Fruit fly (Drosophila melanogaster) whole organism, embryonic: ENCODE data around the gene Pcif1.

Source experiments
- CG10147 ChIP-seq: fragments of 200-800 bp; sonication (Bioruptor generic); optimal IDR thresholded peaks from 2 replicates; lab custom pipeline; 2019; ENCODE audit warnings: missing biosample characterization, mild to moderate bottlenecking, missing genetic modification characterization, moderate library complexity
- CG13894 ChIP-seq: fragments of 200-800 bp; sonication (Bioruptor generic); optimal IDR thresholded peaks from 3 replicates; lab custom pipeline; 2018; ENCODE audit warnings: missing biosample characterization, mild to moderate bottlenecking, missing genetic modification characterization, moderate library complexity
- CG14860 ChIP-seq: fragments of 200-800 bp; sonication (Bioruptor generic); IDR thresholded peaks from 3 replicates; pipeline ENCODE4 v1.3.6; 2022; ENCODE audit warnings: missing biosample characterization, missing genetic modification characterization; ENCODE audit not compliant: partially characterized antibody
- CG15011 ChIP-seq: fragments of 200-800 bp; sonication (Bioruptor generic); optimal IDR thresholded peaks from 3 replicates; lab custom pipeline; 2018; ENCODE audit warnings: missing biosample characterization, mild to moderate bottlenecking, missing genetic modification characterization
- CG15073 ChIP-seq: fragments of 200-800 bp; sonication (Bioruptor generic); optimal IDR thresholded peaks from 2 replicates; lab custom pipeline; 2016; ENCODE audit warnings: missing biosample characterization, missing genetic modification characterization
- CG31224 ChIP-seq: fragments of 200-800 bp; sonication (Bioruptor generic); IDR thresholded peaks from 2 replicates; pipeline ENCODE4 v1.3.6; 2022; ENCODE audit warnings: missing biosample characterization, missing genetic modification characterization
- CG3163 ChIP-seq: fragments of 200-800 bp; sonication (Bioruptor generic); optimal IDR thresholded peaks from 3 replicates; lab custom pipeline; 2016; ENCODE audit warnings: missing biosample characterization, missing genetic modification characterization
- CG34224 ChIP-seq: fragments of 200-800 bp; sonication (Bioruptor generic); IDR thresholded peaks from 3 replicates; pipeline ENCODE4 v1.3.6; 2022; ENCODE audit warnings: missing biosample characterization, missing genetic modification characterization; ENCODE audit not compliant: partially characterized antibody
- CG42726 ChIP-seq: fragments of 200-800 bp; sonication (Bioruptor generic); IDR thresholded peaks from 2 replicates; pipeline ENCODE4 v1.3.6; 2022; ENCODE audit warnings: missing biosample characterization, missing genetic modification characterization; ENCODE audit not compliant: partially characterized antibody
- CG4617 ChIP-seq: fragments of 200-800 bp; sonication (Bioruptor generic); optimal IDR thresholded peaks from 3 replicates; lab custom pipeline; 2016; ENCODE audit warnings: missing biosample characterization, missing genetic modification characterization, borderline replicate concordance
- CG5245 ChIP-seq: fragments of 200-800 bp; sonication (Bioruptor generic); optimal IDR thresholded peaks from 3 replicates; lab custom pipeline; 2016; ENCODE audit warnings: missing biosample characterization, missing genetic modification characterization
- CG7271 ChIP-seq: fragments of 200-800 bp; sonication (Bioruptor generic); optimal IDR thresholded peaks from 2 replicates; lab custom pipeline; 2018; ENCODE audit warnings: missing biosample characterization, mild to moderate bottlenecking, missing genetic modification characterization, moderate library complexity
- CG7963 ChIP-seq: fragments of 200-800 bp; sonication (Bioruptor generic); IDR thresholded peaks from 3 replicates; pipeline ENCODE4 v1.3.6; 2022; ENCODE audit warnings: missing biosample characterization, missing genetic modification characterization; ENCODE audit not compliant: partially characterized antibody
- CG8290 ChIP-seq, 3 experiments: fragments of 200-800 bp; sonication (Bioruptor generic); optimal IDR thresholded peaks; 2 replicates each; lab custom pipeline; 2016 to 2019; ENCODE audit warnings: missing biosample characterization in 3 of 3, missing genetic modification characterization in 3 of 3, mild to moderate bottlenecking in 2 of 3, moderate library complexity in 1 of 3
- CG8359 ChIP-seq: fragments of 200-800 bp; sonication (Bioruptor generic); optimal IDR thresholded peaks from 2 replicates; lab custom pipeline; 2017; ENCODE audit warnings: missing biosample characterization, mild to moderate bottlenecking, missing genetic modification characterization, borderline replicate concordance
- CG9437 ChIP-seq: fragments of 200-800 bp; sonication (Bioruptor generic); optimal IDR thresholded peaks from 2 replicates; lab custom pipeline; 2018; ENCODE audit warnings: missing biosample characterization, mild to moderate bottlenecking, missing genetic modification characterization
- E2f2 ChIP-seq: fragments of 200-800 bp; sonication (Bioruptor generic); IDR thresholded peaks from 2 replicates; pipeline ENCODE4 v1.3.6; 2022; ENCODE audit warnings: missing biosample characterization, missing genetic modification characterization
- HLHmδ ChIP-seq: fragments of 200-800 bp; sonication (Bioruptor generic); optimal IDR thresholded peaks from 2 replicates; lab custom pipeline; 2018; ENCODE audit warnings: missing biosample characterization, mild to moderate bottlenecking, missing genetic modification characterization, moderate library complexity
- Hsf ChIP-seq: fragments of 200-800 bp; sonication (Bioruptor generic); optimal IDR thresholded peaks from 3 replicates; lab custom pipeline; 2016; ENCODE audit warnings: missing biosample characterization, missing genetic modification characterization
- Lhr ChIP-seq: fragments of 200-800 bp; sonication (Bioruptor generic); optimal IDR thresholded peaks from 3 replicates; lab custom pipeline; 2017; ENCODE audit warnings: mild to moderate bottlenecking, missing biosample characterization, missing genetic modification reagents, missing genetic modification characterization
- Med ChIP-seq: fragments of 200-800 bp; sonication (Bioruptor generic); peaks from one replicate; lab custom pipeline; 2016; ENCODE audit warnings: missing biosample characterization, missing genetic modification characterization, mild to moderate bottlenecking, inconsistent platforms, moderate library complexity
- Mrtf ChIP-seq: fragments of 200-800 bp; sonication (Bioruptor generic); IDR thresholded peaks from 3 replicates; pipeline ENCODE4 v1.3.6; 2022; ENCODE audit warnings: missing biosample characterization, missing genetic modification characterization
- Myb ChIP-seq: fragments of 200-800 bp; sonication (Bioruptor generic); optimal IDR thresholded peaks from 2 replicates; lab custom pipeline; 2016; ENCODE audit warnings: missing biosample characterization, missing genetic modification characterization
- NfI ChIP-seq: fragments of 200-800 bp; sonication (Bioruptor generic); optimal IDR thresholded peaks from 3 replicates; lab custom pipeline; 2018; ENCODE audit warnings: missing biosample characterization, mild to moderate bottlenecking, missing genetic modification characterization, moderate library complexity
- Opbp ChIP-seq: fragments of 200-800 bp; sonication (Bioruptor generic); IDR thresholded peaks from 3 replicates; pipeline ENCODE4 v1.3.6; 2022; ENCODE audit warnings: missing biosample characterization, missing genetic modification characterization; ENCODE audit not compliant: partially characterized antibody
- Pdp1 ChIP-seq, 2 experiments: fragments of 200-800 bp; sonication (Bioruptor generic); optimal IDR thresholded peaks; 3 replicates each; lab custom pipeline; 2016; ENCODE audit warnings: missing biosample characterization in 2 of 2, missing genetic modification characterization in 2 of 2, mild to moderate bottlenecking in 1 of 2, moderate library complexity in 1 of 2
- YL-1 ChIP-seq: fragments of 200-800 bp; sonication (Bioruptor generic); optimal IDR thresholded peaks from 3 replicates; lab custom pipeline; 2017; ENCODE audit warnings: missing biosample characterization, mild to moderate bottlenecking, missing genetic modification characterization
- bsh ChIP-seq, 2 experiments: fragments of 200-800 bp; sonication (Bioruptor generic); optimal IDR thresholded peaks; 2 replicates each; lab custom pipeline; 2017 to 2018; ENCODE audit warnings: mild to moderate bottlenecking in 2 of 2, missing biosample characterization in 2 of 2, missing genetic modification characterization in 2 of 2, moderate library complexity in 1 of 2
- caup ChIP-seq: fragments of 200-800 bp; sonication (Bioruptor generic); optimal IDR thresholded peaks from 3 replicates; lab custom pipeline; 2017; ENCODE audit warnings: missing biosample characterization, mild to moderate bottlenecking, missing genetic modification characterization, moderate library complexity; ENCODE audit not compliant: severe bottlenecking
- dpn ChIP-seq, 2 experiments: fragments of 200-800 bp; sonication (Bioruptor generic); optimal IDR thresholded peaks; 3 replicates each; lab custom pipeline; 2016; ENCODE audit warnings: missing biosample characterization in 2 of 2, missing genetic modification characterization in 2 of 2
- exex ChIP-seq: fragments of 200-800 bp; sonication (Bioruptor generic); optimal IDR thresholded peaks from 4 replicates; lab custom pipeline; 2018; ENCODE audit warnings: missing biosample characterization, mild to moderate bottlenecking, missing genetic modification characterization, moderate library complexity
- jing ChIP-seq: fragments of 200-800 bp; sonication (Bioruptor generic); optimal IDR thresholded peaks from 2 replicates; lab custom pipeline; 2018; ENCODE audit warnings: missing biosample characterization, mild to moderate bottlenecking, missing genetic modification characterization
- lab ChIP-seq: fragments of 200-800 bp; sonication (Bioruptor generic); optimal IDR thresholded peaks from 3 replicates; lab custom pipeline; 2017; ENCODE audit warnings: missing biosample characterization, missing genetic modification characterization, mild to moderate bottlenecking, moderate library complexity, missing genetic modification reagents
- lbe ChIP-seq: fragments of 200-800 bp; sonication (Bioruptor generic); optimal IDR thresholded peaks from 2 replicates; lab custom pipeline; 2016; ENCODE audit warnings: missing biosample characterization, mild to moderate bottlenecking, missing genetic modification characterization
- maf-S ChIP-seq: fragments of 200-800 bp; sonication (Bioruptor generic); optimal IDR thresholded peaks from 2 replicates; lab custom pipeline; 2016; ENCODE audit warnings: missing biosample characterization, missing genetic modification characterization
- mirr ChIP-seq: fragments of 200-800 bp; sonication (Bioruptor generic); optimal IDR thresholded peaks from 3 replicates; lab custom pipeline; 2018; ENCODE audit warnings: missing biosample characterization, mild to moderate bottlenecking, missing genetic modification characterization
- org-1 ChIP-seq: fragments of 200-800 bp; sonication (Bioruptor generic); optimal IDR thresholded peaks from 2 replicates; lab custom pipeline; 2017; ENCODE audit warnings: missing biosample characterization, missing genetic modification characterization
- rib ChIP-seq: fragments of 200-800 bp; sonication (Bioruptor generic); IDR thresholded peaks from 2 replicates; pipeline ENCODE4 v1.3.6; 2022; ENCODE audit warnings: missing biosample characterization, missing genetic modification characterization
- sens ChIP-seq: fragments of 200-800 bp; sonication (Bioruptor generic); peaks from one replicate; lab custom pipeline; 2016; ENCODE audit warnings: missing biosample characterization, missing genetic modification characterization
- slp2 ChIP-seq: fragments of 200-800 bp; sonication (Bioruptor generic); optimal IDR thresholded peaks from 2 replicates; lab custom pipeline; 2016; ENCODE audit warnings: missing biosample characterization, missing genetic modification characterization
- sug ChIP-seq: fragments of 200-800 bp; optimal IDR thresholded peaks from 2 replicates; lab custom pipeline; 2019; ENCODE audit warnings: missing biosample characterization, mild to moderate bottlenecking, missing genetic modification characterization, moderate library complexity
- unc-4 ChIP-seq: fragments of 200-800 bp; sonication (Bioruptor generic); IDR thresholded peaks from 2 replicates; pipeline ENCODE4 v1.3.6; 2022; ENCODE audit warnings: missing biosample characterization, missing genetic modification characterization; ENCODE audit not compliant: partially characterized antibody

Pcif1 gene

dm6 chr3L:20785742-20786427 is at the start of gene Pcif1 (continued):
- TF ChIP-seq Med (GFP tag; lab: Kevin White, UChicago) (peak; percentile 82), bsh (GFP tag; optimal IDR thresholded peaks at IDR 0.05; lab: Kevin White, UChicago) (no peak), unc-4 (GFP tag; lab: Robert Waterston, UW) (peak; percentile 99), CG3163 (GFP tag; lab: Kevin White, UChicago) (no peak), CG9437 (no peak), dpn (GFP tag; optimal IDR thresholded peaks at IDR 0.05; lab: Kevin White, UChicago) (peak in 1 of 2 experiments; percentile 5), CG8359 (GFP tag; lab: Kevin White, UChicago) (no peak), CG7271 (tag; lab: Kevin White, UChicago) (peak; percentile 65), sens (GFP tag; lab: Kevin White, UChicago) (peak; percentile 67), E2f2 (GFP tag; lab: Robert Waterston, UW) (peak; percentile 69), Opbp (GFP tag; lab: Robert Waterston, UW) (peak; percentile 99), Mrtf (GFP tag; lab: Robert Waterston, UW) (no peak), slp2 (GFP tag; lab: Kevin White, UChicago) (no peak), CG14860 (GFP tag; lab: Robert Waterston, UW) (peak; percentile 99), CG5245 (GFP tag; lab: Kevin White, UChicago) (no peak), HLHmδ (GFP tag; lab: Kevin White, UChicago) (peak; percentile 42), Lhr (GFP tag; lab: Kevin White, UChicago) (peak; percentile 25), YL-1 (peak; percentile 62)
- TF ChIP-seq, all 482 proteins: peak for 132

dm6 chr3L:20834150-20834549 is 48.2 kb upstream of the Pcif1 start:
- TF ChIP-seq Pdp1 (GFP tag; optimal IDR thresholded peaks at IDR 0.05; lab: Kevin White, UChicago) (peak in 1 of 2 experiments; percentile 91), CG42726 (GFP tag; lab: Robert Waterston, UW) (no peak)

dm6 chr3L:20830361-20830760 is 44.4 kb upstream of the Pcif1 start:
- TF ChIP-seq CG13894 (tag; lab: Kevin White, UChicago): peak; percentile 12
- TF ChIP-seq mirr: peak; percentile 38
- TF ChIP-seq CG4617 (GFP tag; lab: Kevin White, UChicago): no peak
- TF ChIP-seq YL-1: no peak
- peak; percentile 65 for TF ChIP-seq caup (GFP tag; lab: Kevin White, UChicago)
- TF ChIP-seq CG34224 (GFP tag; lab: Robert Waterston, UW): peak; percentile 24; the same call in 1 of the 3 replicates
- no peak for TF ChIP-seq Myb (GFP tag; lab: Kevin White, UChicago)
- no peak for TF ChIP-seq lbe (GFP tag; lab: Kevin White, UChicago)
- 0 out of 3 replicates have a peak, but pooled peaks have one; percentile 22 for TF ChIP-seq CG7963
- TF ChIP-seq jing: no peak
- no peak for TF ChIP-seq CG15011 (GFP tag; lab: Kevin White, UChicago)
- TF ChIP-seq org-1 (GFP tag; lab: Kevin White, UChicago): no peak
- TF ChIP-seq CG10147 (GFP tag; lab: Kevin White, UChicago): no peak
- TF ChIP-seq Hsf (GFP tag; lab: Kevin White, UChicago): no peak
- no peak for TF ChIP-seq CG8290 (GFP tag; optimal IDR thresholded peaks at IDR 0.05; lab: Kevin White, UChicago)
- TF ChIP-seq CG8290 (tag; optimal IDR thresholded peaks at IDR 0.05; lab: Kevin White, UChicago): peak in 1 of 2 experiments; percentile 10
- peak; percentile 80 for TF ChIP-seq exex (tag; lab: Kevin White, UChicago)
- no peak for TF ChIP-seq rib (GFP tag; lab: Robert Waterston, UW)
- TF ChIP-seq Pdp1 (GFP tag; optimal IDR thresholded peaks at IDR 0.05; lab: Kevin White, UChicago): peak in 1 of 2 experiments; percentile 16
- TF ChIP-seq CG15073 (GFP tag; lab: Kevin White, UChicago): no peak
- peak; percentile 44 for TF ChIP-seq sug (tag; lab: Kevin White, UChicago)
- TF ChIP-seq maf-S (GFP tag; lab: Kevin White, UChicago): no peak
- TF ChIP-seq CG31224 (GFP tag; lab: Robert Waterston, UW): no peak
- no peak for TF ChIP-seq NfI (GFP tag; lab: Kevin White, UChicago)
- peak; percentile 10 for TF ChIP-seq lab (GFP tag; lab: Kevin White, UChicago)
- TF ChIP-seq, all 482 proteins: peak for 10
